Fruit fly (Drosophila melanogaster) whole organism, embryonic: Measurements from ENCODE around the gene Hem.
A peak's percentile ranks its signal among the peaks of the same experiment; 100 is the strongest.

ENCODE experiments used
- Abd-B ChIP-seq: fragments of 200-800 bp; sonication (Bioruptor generic); optimal IDR thresholded peaks from 2 replicates; lab custom pipeline; 2018; ENCODE audit warnings: missing biosample characterization, mild to moderate bottlenecking, missing genetic modification characterization, moderate library complexity
- Atf6 ChIP-seq: fragments of 200-800 bp; sonication (Bioruptor generic); IDR thresholded peaks from 2 replicates; pipeline ENCODE4 v1.3.6; 2022; ENCODE audit warnings: missing biosample characterization, missing genetic modification characterization
- CG10147 ChIP-seq: fragments of 200-800 bp; sonication (Bioruptor generic); optimal IDR thresholded peaks from 2 replicates; lab custom pipeline; 2019; ENCODE audit warnings: missing biosample characterization, mild to moderate bottlenecking, missing genetic modification characterization, moderate library complexity
- CG10366 ChIP-seq: fragments of 200-800 bp; sonication (Bioruptor generic); IDR thresholded peaks from 2 replicates; pipeline ENCODE4 v1.3.6; 2022; ENCODE audit warnings: missing biosample characterization, missing genetic modification characterization
- CG11085 ChIP-seq: fragments of 200-800 bp; sonication (Bioruptor generic); IDR thresholded peaks from 2 replicates; pipeline ENCODE4 v1.3.6; 2022; ENCODE audit warnings: missing biosample characterization, missing genetic modification characterization
- CG14050 ChIP-seq: fragments of 200-800 bp; sonication (Bioruptor generic); IDR thresholded peaks from 3 replicates; pipeline ENCODE4 v1.3.6; 2022; ENCODE audit warnings: missing biosample characterization, missing genetic modification characterization
- CG14860 ChIP-seq: fragments of 200-800 bp; sonication (Bioruptor generic); IDR thresholded peaks from 3 replicates; pipeline ENCODE4 v1.3.6; 2022; ENCODE audit warnings: missing biosample characterization, missing genetic modification characterization; ENCODE audit not compliant: partially characterized antibody
- CG15073 ChIP-seq: fragments of 200-800 bp; sonication (Bioruptor generic); optimal IDR thresholded peaks from 2 replicates; lab custom pipeline; 2016; ENCODE audit warnings: missing biosample characterization, missing genetic modification characterization
- CG1647 ChIP-seq: fragments of 200-800 bp; sonication (Bioruptor generic); optimal IDR thresholded peaks from 3 replicates; lab custom pipeline; 2016; ENCODE audit warnings: missing biosample characterization, missing genetic modification characterization
- CG16815 ChIP-seq: fragments of 200-800 bp; sonication (Bioruptor generic); optimal IDR thresholded peaks from 3 replicates; lab custom pipeline; 2017; ENCODE audit warnings: missing biosample characterization, mild to moderate bottlenecking, missing genetic modification characterization
- CG17328 ChIP-seq: fragments of 200-800 bp; sonication (Bioruptor generic); IDR thresholded peaks from 2 replicates; pipeline ENCODE4 v1.3.6; 2022; ENCODE audit warnings: missing biosample characterization, missing genetic modification characterization
- CG17568 ChIP-seq: fragments of 200-800 bp; sonication (Bioruptor generic); optimal IDR thresholded peaks from 2 replicates; lab custom pipeline; 2018; ENCODE audit warnings: missing biosample characterization, mild to moderate bottlenecking, missing genetic modification characterization, moderate library complexity
- CG1792 ChIP-seq: fragments of 200-800 bp; sonication (Bioruptor generic); optimal IDR thresholded peaks from 2 replicates; lab custom pipeline; 2016; ENCODE audit warnings: missing biosample characterization, missing genetic modification characterization
- CG2875 ChIP-seq: fragments of 200-800 bp; sonication (Bioruptor generic); optimal IDR thresholded peaks from 2 replicates; lab custom pipeline; 2017; ENCODE audit warnings: missing biosample characterization, mild to moderate bottlenecking, missing genetic modification characterization, missing genetic modification reagents
- CG32767 ChIP-seq: fragments of 200-800 bp; sonication (Bioruptor generic); IDR thresholded peaks from 2 replicates; pipeline ENCODE4 v1.3.6; 2022; ENCODE audit warnings: missing biosample characterization, missing genetic modification characterization
- CG4360 ChIP-seq: fragments of 200-800 bp; sonication (Bioruptor generic); IDR thresholded peaks from 2 replicates; pipeline ENCODE4 v1.3.6; 2022; ENCODE audit warnings: missing biosample characterization, missing genetic modification characterization
- CG4820 ChIP-seq: fragments of 200-800 bp; sonication (Bioruptor generic); optimal IDR thresholded peaks from 3 replicates; lab custom pipeline; 2016; ENCODE audit warnings: missing biosample characterization, missing genetic modification characterization
- CG5180 ChIP-seq: fragments of 200-800 bp; sonication (Bioruptor generic); optimal IDR thresholded peaks from 3 replicates; lab custom pipeline; 2017; ENCODE audit warnings: missing biosample characterization, missing genetic modification characterization, mild to moderate bottlenecking, moderate library complexity, missing genetic modification reagents
- CG5953 ChIP-seq: fragments of 200-800 bp; sonication (Bioruptor generic); IDR thresholded peaks from 2 replicates; pipeline ENCODE4 v1.3.6; 2022; ENCODE audit warnings: missing biosample characterization, missing genetic modification characterization
- CG6272 ChIP-seq: fragments of 200-800 bp; sonication (Bioruptor generic); IDR thresholded peaks from 2 replicates; pipeline ENCODE4 v1.3.6; 2022; ENCODE audit warnings: missing biosample characterization, missing genetic modification characterization
- CG8765 ChIP-seq: fragments of 200-800 bp; sonication (Bioruptor generic); IDR thresholded peaks from 2 replicates; pipeline ENCODE4 v1.3.6; 2022; ENCODE audit warnings: missing biosample characterization, missing genetic modification characterization
- CG9727 ChIP-seq: fragments of 200-800 bp; sonication (Bioruptor generic); optimal IDR thresholded peaks from 3 replicates; lab custom pipeline; 2017; ENCODE audit warnings: missing biosample characterization, mild to moderate bottlenecking, missing genetic modification characterization
- CG9876 ChIP-seq: fragments of 200-800 bp; sonication (Bioruptor generic); optimal IDR thresholded peaks from 2 replicates; lab custom pipeline; 2016; ENCODE audit warnings: missing biosample characterization, missing genetic modification characterization
- Dbx ChIP-seq: fragments of 200-800 bp; sonication (Bioruptor generic); IDR thresholded peaks from 3 replicates; pipeline ENCODE4 v1.3.6; 2022; ENCODE audit warnings: missing biosample characterization, missing genetic modification characterization
- Dek ChIP-seq: fragments of 200-800 bp; sonication (Bioruptor generic); optimal IDR thresholded peaks from 3 replicates; lab custom pipeline; 2019; ENCODE audit warnings: missing biosample characterization, mild to moderate bottlenecking, missing genetic modification characterization, moderate library complexity
- Dfd ChIP-seq, 2 experiments: fragments of >200 bp; optimal IDR thresholded peaks; 2 replicates each; lab custom pipeline; 2017; ENCODE audit warnings: missing biosample characterization in 2 of 2, missing genetic modification characterization in 2 of 2
- Dll ChIP-seq: fragments of 200-800 bp; sonication (Bioruptor generic); IDR thresholded peaks from 4 replicates; pipeline ENCODE4 v1.3.6; 2022; ENCODE audit warnings: missing biosample characterization, missing genetic modification characterization; ENCODE audit not compliant: partially characterized antibody
- Hmr ChIP-seq: fragments of 200-800 bp; sonication (Bioruptor generic); optimal IDR thresholded peaks from 3 replicates; lab custom pipeline; 2017; ENCODE audit warnings: mild to moderate bottlenecking, missing biosample characterization, missing genetic modification reagents, missing genetic modification characterization
- Hmx ChIP-seq: fragments of 200-800 bp; sonication (Bioruptor generic); optimal IDR thresholded peaks from 2 replicates; lab custom pipeline; 2016; ENCODE audit warnings: missing biosample characterization, missing genetic modification characterization
- Mes4 ChIP-seq: fragments of 200-800 bp; sonication (Bioruptor generic); optimal IDR thresholded peaks from 2 replicates; lab custom pipeline; 2016; ENCODE audit warnings: missing biosample characterization, missing genetic modification characterization
- Rfx ChIP-seq: fragments of 200-800 bp; sonication (Bioruptor generic); IDR thresholded peaks from 2 replicates; pipeline ENCODE4 v1.3.6; 2022; ENCODE audit warnings: missing biosample characterization, missing genetic modification characterization
- ara ChIP-seq: fragments of 200-800 bp; sonication (Bioruptor generic); IDR thresholded peaks from 2 replicates; pipeline ENCODE4 v1.3.6; 2022; ENCODE audit warnings: missing biosample characterization, missing genetic modification characterization
- ash1 ChIP-seq: fragments of 200-800 bp; sonication (Bioruptor generic); optimal IDR thresholded peaks from 2 replicates; lab custom pipeline; 2018; ENCODE audit warnings: missing biosample characterization, mild to moderate bottlenecking, missing genetic modification characterization
- br ChIP-seq: fragments of >200 bp; optimal IDR thresholded peaks from 2 replicates; lab custom pipeline; 2017
- cato ChIP-seq: fragments of 200-800 bp; sonication (Bioruptor generic); optimal IDR thresholded peaks from 2 replicates; lab custom pipeline; 2016; ENCODE audit warnings: missing biosample characterization, missing genetic modification characterization, borderline replicate concordance
- cwo ChIP-seq: fragments of 200-800 bp; sonication (Bioruptor generic); optimal IDR thresholded peaks from 3 replicates; lab custom pipeline; 2017; ENCODE audit warnings: missing biosample characterization, missing genetic modification characterization, mild to moderate bottlenecking, moderate library complexity, missing genetic modification reagents
- dm ChIP-seq: fragments of 200-800 bp; sonication (Bioruptor generic); optimal IDR thresholded peaks from 3 replicates; lab custom pipeline; 2016; ENCODE audit warnings: missing biosample characterization, missing genetic modification characterization
- esg ChIP-seq: fragments of 200-800 bp; sonication (Bioruptor generic); conservative IDR thresholded peaks from 2 replicates; pipeline ENCODE4 v1.3.6; 2022; ENCODE audit warnings: missing biosample characterization, missing genetic modification characterization
- exex ChIP-seq: fragments of 200-800 bp; sonication (Bioruptor generic); optimal IDR thresholded peaks from 4 replicates; lab custom pipeline; 2018; ENCODE audit warnings: missing biosample characterization, mild to moderate bottlenecking, missing genetic modification characterization, moderate library complexity
- fd3F ChIP-seq: fragments of 200-800 bp; sonication (Bioruptor generic); optimal IDR thresholded peaks from 2 replicates; lab custom pipeline; 2018; ENCODE audit warnings: missing biosample characterization, mild to moderate bottlenecking, missing genetic modification characterization, moderate library complexity
- grn ChIP-seq: fragments of 200-800 bp; sonication (Bioruptor generic); optimal IDR thresholded peaks from 3 replicates; lab custom pipeline; 2017; ENCODE audit warnings: missing biosample characterization, missing genetic modification characterization
- hb ChIP-seq: fragments of 200-800 bp; sonication (Bioruptor generic); IDR thresholded peaks from 3 replicates; pipeline ENCODE4 v1.3.6; 2022; ENCODE audit warnings: missing biosample characterization, missing genetic modification characterization; ENCODE audit not compliant: partially characterized antibody
- mam ChIP-seq: fragments of 200-800 bp; sonication (Bioruptor generic); optimal IDR thresholded peaks from 3 replicates; lab custom pipeline; 2016; ENCODE audit warnings: missing biosample characterization, missing genetic modification characterization
- pb ChIP-seq: fragments of 200-800 bp; sonication (Bioruptor generic); optimal IDR thresholded peaks from 3 replicates; lab custom pipeline; 2016; ENCODE audit warnings: missing biosample characterization, missing genetic modification characterization
- prd ChIP-seq, 3 experiments: fragments of >200 bp in 2 of 3; fragments of 200-800 bp in 1 of 3; sonication (Bioruptor generic) in 1 of 3; optimal IDR thresholded peaks in 2 of 3; IDR thresholded peaks in 1 of 3; 2 replicates in 2 of 3; 3 replicates in 1 of 3; pipeline versions ENCODE4 v1.3.6 to Lab custom; 2017 to 2022; ENCODE audit warnings: missing biosample characterization in 1 of 3, missing genetic modification characterization in 1 of 3
- scrt ChIP-seq: fragments of 200-800 bp; sonication (Bioruptor generic); optimal IDR thresholded peaks from 2 replicates; lab custom pipeline; 2018; ENCODE audit warnings: missing biosample characterization, mild to moderate bottlenecking, missing genetic modification characterization, moderate library complexity
- sima ChIP-seq: fragments of 200-800 bp; sonication (Bioruptor generic); optimal IDR thresholded peaks from 2 replicates; lab custom pipeline; 2016; ENCODE audit warnings: missing biosample characterization, missing genetic modification characterization
- trem ChIP-seq: fragments of 200-800 bp; optimal IDR thresholded peaks from 3 replicates; lab custom pipeline; 2019; ENCODE audit warnings: missing biosample characterization, mild to moderate bottlenecking, missing genetic modification characterization, moderate library complexity
- tx ChIP-seq: fragments of 200-800 bp; sonication (Bioruptor generic); optimal IDR thresholded peaks from 2 replicates; lab custom pipeline; 2016; ENCODE audit warnings: missing biosample characterization, missing genetic modification characterization

Hem gene

DNA sequence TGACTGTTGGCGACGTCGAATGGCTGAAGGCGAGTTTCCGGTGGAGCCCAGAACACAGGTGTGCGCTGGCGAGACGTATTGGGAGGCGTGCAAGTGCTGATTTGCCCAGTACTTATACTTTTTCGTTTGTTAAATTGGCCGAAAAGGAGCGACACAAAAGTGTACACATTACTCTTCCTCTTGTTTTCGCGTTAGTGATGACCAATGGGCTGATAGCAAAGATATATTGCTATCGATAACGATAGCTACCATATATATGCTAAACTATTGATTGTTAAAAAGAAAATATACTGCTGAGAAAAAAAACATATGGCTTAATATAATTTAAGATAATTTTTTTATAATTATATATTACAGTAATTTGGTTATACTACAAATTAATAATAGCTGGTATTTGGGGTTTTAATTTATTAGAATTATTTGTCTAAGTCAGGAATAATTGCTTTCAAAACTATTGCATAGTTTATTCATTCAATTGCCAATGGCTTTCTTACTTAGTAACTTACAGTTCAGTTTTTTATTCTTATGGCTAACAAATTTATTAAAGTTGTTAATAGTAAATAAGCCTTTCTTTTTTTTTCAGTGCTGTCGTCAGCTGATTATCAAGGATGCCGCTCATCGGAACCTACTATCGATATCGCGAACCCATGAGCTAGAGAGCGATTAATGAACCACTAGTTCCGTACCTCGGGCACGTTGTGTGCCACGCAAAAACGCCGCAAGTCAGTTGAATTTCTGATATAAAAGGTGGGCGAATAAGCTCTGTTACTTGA, at the start of gene Hem, which contains the start of gene IleRS (continued):
- TF ChIP-seq CG5180 (GFP tag; lab: Kevin White, UChicago) = peak; percentile 65
- no peak for TF ChIP-seq br (lab: Kevin White, UChicago)
- TF ChIP-seq CG6272 (GFP tag; lab: Robert Waterston, UW) = peak; percentile 88
- peak; percentile 64 for TF ChIP-seq CG14860
- TF ChIP-seq trem (tag; lab: Kevin White, UChicago) = peak; percentile 93
- TF ChIP-seq CG9876 (GFP tag; lab: Kevin White, UChicago) = peak; percentile 83
- peak; percentile 90 for TF ChIP-seq Dek (tag; lab: Kevin White, UChicago)
- TF ChIP-seq Dfd (GFP tag; optimal IDR thresholded peaks at IDR 0.05; lab: Kevin White, UChicago) = no peak
- peak; percentile 92 for TF ChIP-seq Rfx (GFP tag; lab: Robert Waterston, UW)
- TF ChIP-seq Dbx (GFP tag; lab: Robert Waterston, UW) = peak; percentile 93
- peak; percentile 91 for TF ChIP-seq dm (GFP tag; lab: Kevin White, UChicago)
- TF ChIP-seq mam (GFP tag; lab: Kevin White, UChicago) = peak; percentile 91
- peak; percentile 87 for TF ChIP-seq CG32767
- TF ChIP-seq CG5953 (GFP tag; lab: Robert Waterston, UW) = peak; percentile 86
- peak; percentile 72 for TF ChIP-seq sima
- peak; percentile 81 for TF ChIP-seq Dll (GFP tag; lab: Robert Waterston, UW)
- TF ChIP-seq CG4820 = peak; percentile 94
- TF ChIP-seq CG2875 (GFP tag; lab: Kevin White, UChicago) = peak; percentile 84
- peak; percentile 56 for TF ChIP-seq CG15073
- peak; percentile 84 for TF ChIP-seq cwo (GFP tag; lab: Kevin White, UChicago)
- TF ChIP-seq CG8765 (GFP tag; lab: Robert Waterston, UW) = peak; percentile 82
- TF ChIP-seq exex (tag; lab: Kevin White, UChicago) = no peak
- TF ChIP-seq CG10147 = peak; percentile 84
- TF ChIP-seq CG4360 (GFP tag; lab: Robert Waterston, UW) = peak; percentile 58
- peak; percentile 91 for TF ChIP-seq Atf6 (GFP tag; lab: Robert Waterston, UW)
- peak; percentile 91 for TF ChIP-seq Hmr (GFP tag; lab: Kevin White, UChicago)
- TF ChIP-seq esg (GFP tag; lab: Robert Waterston, UW) = peak; percentile 91
- peak; percentile 92 for TF ChIP-seq CG10366 (GFP tag; lab: Robert Waterston, UW)
- peak; percentile 62 for TF ChIP-seq pb (GFP tag; lab: Kevin White, UChicago)
- peak; percentile 71 for TF ChIP-seq Hmx (GFP tag; lab: Kevin White, UChicago)
- TF ChIP-seq CG1792 (GFP tag; lab: Kevin White, UChicago) = peak; percentile 76
- TF ChIP-seq CG17568 = no peak
- TF ChIP-seq CG1647 = peak; percentile 66
- peak; percentile 88 for TF ChIP-seq ara
- peak; percentile 83 for TF ChIP-seq CG14050
- TF ChIP-seq CG11085 (GFP tag; lab: Robert Waterston, UW) = peak; percentile 85
- peak; percentile 90 for TF ChIP-seq CG16815
- TF ChIP-seq cato (GFP tag; lab: Kevin White, UChicago) = peak; percentile 88
- TF ChIP-seq grn (GFP tag; lab: Kevin White, UChicago) = no peak
- TF ChIP-seq Abd-B (GFP tag; lab: Kevin White, UChicago) = peak; percentile 94
- TF ChIP-seq CG9727 (GFP tag; lab: Kevin White, UChicago) = peak; percentile 97
- peak; percentile 90 for TF ChIP-seq fd3F
- TF ChIP-seq prd (optimal IDR thresholded peaks at IDR 0.05; lab: Kevin White, UChicago) = no peak
- TF ChIP-seq prd (GFP tag; IDR thresholded peaks at IDR 0.05; lab: Robert Waterston, UW) = peak; percentile 94
- TF ChIP-seq scrt (GFP tag; lab: Kevin White, UChicago) = no peak
- TF ChIP-seq CG17328 (GFP tag; lab: Robert Waterston, UW) = peak; percentile 89
- no peak for TF ChIP-seq ash1 (GFP tag; lab: Kevin White, UChicago)
- peak; percentile 76 for TF ChIP-seq tx (GFP tag; lab: Kevin White, UChicago)
- TF ChIP-seq Mes4 (GFP tag; lab: Kevin White, UChicago) = peak; percentile 77
- TF ChIP-seq hb (GFP tag; lab: Robert Waterston, UW) = peak; percentile 62; the same call in 2 of the 3 replicates
